Fruit fly (Drosophila melanogaster): ENCODE results near the gene CG13005.

Gene CG13005

dm6 chrX:16839905-16840304 lies 36.5 kb downstream of the CG13005 start (continued):
- no peak for TF ChIP-seq CG11696 (GFP tag; IDR thresholded peaks at IDR 0.05)
- TF ChIP-seq ap (GFP tag; IDR thresholded peaks at IDR 0.05): no peak
- no peak for TF ChIP-seq CG6272 (GFP tag; IDR thresholded peaks at IDR 0.05)
- no peak for TF ChIP-seq Xbp1 (GFP tag; optimal IDR thresholded peaks at IDR 0.05)
- TF ChIP-seq seq (GFP tag; IDR thresholded peaks at IDR 0.05): no peak
- no peak for TF ChIP-seq PHDP (tag; optimal IDR thresholded peaks at IDR 0.05)
- TF ChIP-seq Usf (GFP tag; optimal IDR thresholded peaks at IDR 0.05): no peak
- no peak for TF ChIP-seq Drgx (GFP tag; IDR thresholded peaks at IDR 0.05)
- TF ChIP-seq CG1792 (GFP tag; optimal IDR thresholded peaks at IDR 0.05): no peak
- TF ChIP-seq sc (optimal IDR thresholded peaks at IDR 0.05): no peak
- TF ChIP-seq sc (GFP tag; optimal IDR thresholded peaks at IDR 0.05): no peak
- peak; percentile 29 for TF ChIP-seq mam (GFP tag; optimal IDR thresholded peaks at IDR 0.05)
- no peak for TF ChIP-seq rib (GFP tag; IDR thresholded peaks at IDR 0.05)
- TF ChIP-seq ato (GFP tag; IDR thresholded peaks at IDR 0.05; ENCODE audit: partially characterized antibody): no peak
- no peak for TF ChIP-seq Fer3 (tag; optimal IDR thresholded peaks at IDR 0.05)
- TF ChIP-seq klu (GFP tag; IDR thresholded peaks at IDR 0.05): no peak
- TF ChIP-seq HLHmδ (GFP tag; optimal IDR thresholded peaks at IDR 0.05): no peak
- TF ChIP-seq MTF-1 (GFP tag; optimal IDR thresholded peaks at IDR 0.05; ENCODE audit: borderline replicate concordance): no peak
- TF ChIP-seq insv (GFP tag; optimal IDR thresholded peaks at IDR 0.05): no peak
- TF ChIP-seq sob (GFP tag; IDR thresholded peaks at IDR 0.05): peak; percentile 57; the same call in 1 of the 2 replicates
- TF ChIP-seq wor (GFP tag; IDR thresholded peaks at IDR 0.05): no peak
- no peak for TF ChIP-seq dan (GFP tag; IDR thresholded peaks at IDR 0.05)
- no peak for TF ChIP-seq CG7556 (GFP tag; optimal IDR thresholded peaks at IDR 0.05)
- TF ChIP-seq Dip2 (GFP tag; IDR thresholded peaks at IDR 0.05): no peak
- no peak for TF ChIP-seq CG14965 (GFP tag; optimal IDR thresholded peaks at IDR 0.05; ENCODE audit: borderline replicate concordance)
- TF ChIP-seq CG10431 (GFP tag; optimal IDR thresholded peaks at IDR 0.05): no peak
- TF ChIP-seq HLH4C (GFP tag; IDR thresholded peaks at IDR 0.05; ENCODE audit: partially characterized antibody): no peak
- TF ChIP-seq stwl (tag; optimal IDR thresholded peaks at IDR 0.05): peak; percentile 87
- no peak for TF ChIP-seq Side (GFP tag; optimal IDR thresholded peaks at IDR 0.05)
- no peak for TF ChIP-seq unc-4 (GFP tag; IDR thresholded peaks at IDR 0.05; ENCODE audit: partially characterized antibody)
- TF ChIP-seq tx (GFP tag; optimal IDR thresholded peaks at IDR 0.05): no peak
- no peak for TF ChIP-seq CG10274 (GFP tag; optimal IDR thresholded peaks at IDR 0.05)
- TF ChIP-seq CG8290 (GFP tag; optimal IDR thresholded peaks at IDR 0.05): peak; percentile 23
- peak in 1 of 2 experiments; percentile 40 for TF ChIP-seq CG8290 (tag; optimal IDR thresholded peaks at IDR 0.05)
- no peak for TF ChIP-seq HLH54F (GFP tag; optimal IDR thresholded peaks at IDR 0.05)
- no peak for TF ChIP-seq toy (GFP tag; IDR thresholded peaks at IDR 0.05)
- TF ChIP-seq CG10462 (GFP tag; optimal IDR thresholded peaks at IDR 0.05): no peak
- no peak for TF ChIP-seq CG18262 (tag; optimal IDR thresholded peaks at IDR 0.05)
- peak; percentile 19 for TF ChIP-seq CG10209 (GFP tag; optimal IDR thresholded peaks at IDR 0.05)
- no peak for TF ChIP-seq CG8359 (GFP tag; optimal IDR thresholded peaks at IDR 0.05; ENCODE audit: borderline replicate concordance)
- TF ChIP-seq Ets65A (GFP tag): peak; percentile 94
- TF ChIP-seq CG3995 (GFP tag; optimal IDR thresholded peaks at IDR 0.05): no peak
- no peak for TF ChIP-seq Asciz (GFP tag; optimal IDR thresholded peaks at IDR 0.05)
- TF ChIP-seq CG9932 (GFP tag; IDR thresholded peaks at IDR 0.05): peak; percentile 26; the same call in 1 of the 2 replicates
- 0 out of 2 replicates have a peak, but pooled peaks have one; percentile 20 for TF ChIP-seq CG32532 (GFP tag; IDR thresholded peaks at IDR 0.05)
- TF ChIP-seq B-H2 (GFP tag; optimal IDR thresholded peaks at IDR 0.05): no peak
- TF ChIP-seq Nf-YC (tag; optimal IDR thresholded peaks at IDR 0.05): no peak
- no peak for TF ChIP-seq sens-2 (GFP tag; IDR thresholded peaks at IDR 0.05)
- TF ChIP-seq pb (GFP tag; optimal IDR thresholded peaks at IDR 0.05): no peak
- no peak for TF ChIP-seq pho (GFP tag; optimal IDR thresholded peaks at IDR 0.05)
- TF ChIP-seq zen (tag; optimal IDR thresholded peaks at IDR 0.05): no peak
- TF ChIP-seq CG1647 (GFP tag; optimal IDR thresholded peaks at IDR 0.05): no peak
- no peak for TF ChIP-seq lab (GFP tag; optimal IDR thresholded peaks at IDR 0.05)

All from whole organism, embryonic.